Fruit fly (Drosophila melanogaster): Measurements from ENCODE around the gene CG4022.
A peak's percentile ranks its signal among the peaks of the same experiment; 100 is the strongest.

The CG4022 gene

DNA sequence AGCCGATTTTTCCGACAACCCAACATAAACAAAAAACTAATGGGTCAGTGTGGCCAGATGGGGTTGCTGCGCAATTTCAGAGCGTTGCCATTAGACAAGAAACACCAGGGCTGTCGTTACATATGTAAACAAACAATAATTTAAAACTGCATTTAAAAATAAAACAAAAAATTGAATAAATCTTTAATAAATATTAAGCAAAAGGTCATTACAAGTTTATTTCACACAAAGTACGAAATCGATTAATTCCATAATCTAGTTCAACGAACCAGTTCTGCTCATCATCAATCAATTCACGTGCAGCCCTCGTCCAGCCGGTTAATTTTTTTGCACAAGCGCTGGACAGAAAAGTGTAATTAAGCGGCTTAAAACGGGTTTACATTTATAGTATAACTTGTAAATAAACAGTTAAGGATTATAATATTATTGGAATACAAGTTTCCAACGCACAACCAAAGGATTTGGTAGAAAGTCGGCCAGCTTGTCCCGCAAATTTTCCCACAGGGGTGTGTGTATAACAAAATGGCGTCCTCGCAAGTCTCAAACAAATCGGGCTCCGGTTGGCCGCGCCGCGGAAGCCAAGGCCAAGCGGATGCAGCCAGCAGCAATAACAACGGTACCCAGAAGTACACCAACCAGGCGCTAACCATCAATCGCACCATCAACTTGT lies at the start of gene CG4022, which contains the start of gene Cpsf5:
Gene CG4022, minus strand, starts transcription at position 79 of the 670 bp plus-strand sequence.
Gene Cpsf5, plus strand, starts transcription at position 285 of the 670 bp plus-strand sequence.
- TF ChIP-seq wdn (GFP tag; IDR thresholded peaks at IDR 0.05) = peak; percentile 55; the same call in 1 of the 2 replicates
- TF ChIP-seq CG10979 (tag; optimal IDR thresholded peaks at IDR 0.05) = peak; percentile 74
- peak; percentile 79; the same call in 1 of the 3 replicates for TF ChIP-seq C15 (GFP tag; IDR thresholded peaks at IDR 0.05)
- peak; percentile 77 for TF ChIP-seq ttk (GFP tag; IDR thresholded peaks at IDR 0.05)
- peak; percentile 20 for TF ChIP-seq ac (GFP tag; optimal IDR thresholded peaks at IDR 0.05)
- no peak for TF ChIP-seq mld (GFP tag; IDR thresholded peaks at IDR 0.05; ENCODE audit: partially characterized antibody)
- TF ChIP-seq Atf3 (GFP tag; optimal IDR thresholded peaks at IDR 0.05) = peak; percentile 36
- TF ChIP-seq Mad (GFP tag; optimal IDR thresholded peaks at IDR 0.05) = peak; percentile 85
- TF ChIP-seq CG18262 (tag; optimal IDR thresholded peaks at IDR 0.05) = peak; percentile 84
- TF ChIP-seq emc (GFP tag; optimal IDR thresholded peaks at IDR 0.05) = peak; percentile 27
- no peak for TF ChIP-seq tll (GFP tag; optimal IDR thresholded peaks at IDR 0.05)
- no peak for TF ChIP-seq fd102C (GFP tag; optimal IDR thresholded peaks at IDR 0.05)
- no peak for TF ChIP-seq pros (GFP tag; optimal IDR thresholded peaks at IDR 0.05)
- TF ChIP-seq yki (optimal IDR thresholded peaks at IDR 0.05) = no peak
- TF ChIP-seq Elba2 (GFP tag; optimal IDR thresholded peaks at IDR 0.05) = peak; percentile 63
- TF ChIP-seq luna (GFP tag; optimal IDR thresholded peaks at IDR 0.05) = no peak
- TF ChIP-seq ftz-f1 (GFP tag; optimal IDR thresholded peaks at IDR 0.05) = no peak
- TF ChIP-seq CG1792 (GFP tag; optimal IDR thresholded peaks at IDR 0.05) = peak; percentile 55
- TF ChIP-seq CG17829 (tag; optimal IDR thresholded peaks at IDR 0.05) = peak; percentile 91
- no peak for TF ChIP-seq CG6813 (GFP tag; optimal IDR thresholded peaks at IDR 0.05)
- no peak for TF ChIP-seq p53 (GFP tag; optimal IDR thresholded peaks at IDR 0.05)
- TF ChIP-seq tgo (GFP tag; IDR thresholded peaks at IDR 0.05) = peak; percentile 86
- TF ChIP-seq Dref (GFP tag; IDR thresholded peaks at IDR 0.05) = peak; percentile 48
- TF ChIP-seq corto (GFP tag; optimal IDR thresholded peaks at IDR 0.05) = no peak
- TF ChIP-seq CG10147 (GFP tag; optimal IDR thresholded peaks at IDR 0.05) = peak; percentile 71
- peak; percentile 80 for TF ChIP-seq CG10654 (GFP tag; optimal IDR thresholded peaks at IDR 0.05)
- TF ChIP-seq CG8944 (GFP tag; optimal IDR thresholded peaks at IDR 0.05) = peak; percentile 3
- TF ChIP-seq CG8281 (tag; optimal IDR thresholded peaks at IDR 0.05) = peak; percentile 36
- peak; percentile 38; the same call in 1 of the 2 replicates for TF ChIP-seq Rx (GFP tag; IDR thresholded peaks at IDR 0.05)
- no peak for TF ChIP-seq fd64A (GFP tag; optimal IDR thresholded peaks at IDR 0.05)
- peak; percentile 71 for TF ChIP-seq CG12769 (tag; optimal IDR thresholded peaks at IDR 0.05)
- TF ChIP-seq MBD-R2 (GFP tag; IDR thresholded peaks at IDR 0.05) = peak; percentile 84
- TF ChIP-seq oc (tag; optimal IDR thresholded peaks at IDR 0.05) = peak; percentile 63
- TF ChIP-seq Adf1 (GFP tag; IDR thresholded peaks at IDR 0.05) = peak; percentile 61; the same call in 1 of the 2 replicates
- peak; percentile 84 for TF ChIP-seq CG12299 (tag; optimal IDR thresholded peaks at IDR 0.05)
- peak; percentile 56 for TF ChIP-seq ap (GFP tag; IDR thresholded peaks at IDR 0.05)
- TF ChIP-seq Sox100B (GFP tag; optimal IDR thresholded peaks at IDR 0.05) = peak; percentile 71
- TF ChIP-seq CG4707 (GFP tag; optimal IDR thresholded peaks at IDR 0.05) = peak; percentile 23
- no peak for TF ChIP-seq D (optimal IDR thresholded peaks at IDR 0.05)
- TF ChIP-seq D (GFP tag; optimal IDR thresholded peaks at IDR 0.05) = peak; percentile 75
- peak; percentile 90 for TF ChIP-seq CG17186 (GFP tag; optimal IDR thresholded peaks at IDR 0.05)
- TF ChIP-seq CG13894 (tag; optimal IDR thresholded peaks at IDR 0.05) = no peak
- TF ChIP-seq CG2202 (tag; optimal IDR thresholded peaks at IDR 0.05) = peak; percentile 69
- peak; percentile 87 for TF ChIP-seq PHDP (tag; optimal IDR thresholded peaks at IDR 0.05)
- TF ChIP-seq tio (GFP tag; optimal IDR thresholded peaks at IDR 0.05) = no peak
- TF ChIP-seq CG15011 (GFP tag; optimal IDR thresholded peaks at IDR 0.05) = peak; percentile 29
- peak; percentile 57 for TF ChIP-seq odd (GFP tag; optimal IDR thresholded peaks at IDR 0.05)
- peak; percentile 45 for TF ChIP-seq ab (GFP tag; optimal IDR thresholded peaks at IDR 0.05)
- TF ChIP-seq CG6765 (GFP tag; optimal IDR thresholded peaks at IDR 0.05) = no peak
- peak; percentile 41; the same call in 1 of the 2 replicates for TF ChIP-seq Scr (GFP tag; IDR thresholded peaks at IDR 0.05; ENCODE audit: partially characterized antibody)

All from whole organism, embryonic.